Fruit fly (Drosophila melanogaster): ENCODE data around the gene Elp1.

DNA sequence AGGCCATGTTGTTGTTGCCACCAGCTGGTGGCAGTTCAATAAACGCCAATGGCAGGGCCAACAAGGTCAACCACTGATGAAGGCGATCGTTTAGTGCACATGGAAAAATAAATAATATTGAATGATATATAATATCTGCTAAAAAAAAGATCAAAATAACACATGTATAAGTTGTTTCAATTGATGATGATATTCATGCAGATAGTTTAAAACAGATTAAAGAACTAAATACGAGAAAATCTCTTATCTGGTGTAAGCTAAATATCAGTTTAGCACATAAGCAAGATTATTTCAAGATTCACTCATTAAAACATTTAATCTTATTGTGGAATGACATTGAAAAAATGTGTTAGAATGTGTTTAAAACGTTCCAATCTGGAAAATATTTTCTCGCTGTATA is 12.7 kb downstream of the Elp1 start:
- no peak for TF ChIP-seq Pif1B (GFP tag; optimal IDR thresholded peaks at IDR 0.05)
- no peak for TF ChIP-seq CG12605 (GFP tag; IDR thresholded peaks at IDR 0.05)
- TF ChIP-seq CG14655 (GFP tag; optimal IDR thresholded peaks at IDR 0.05) = no peak
- TF ChIP-seq Pif1A (GFP tag; optimal IDR thresholded peaks at IDR 0.05) = no peak
- TF ChIP-seq CG8159 (tag; optimal IDR thresholded peaks at IDR 0.05) = peak; percentile 44
- no peak for TF ChIP-seq CG34367 (tag; optimal IDR thresholded peaks at IDR 0.05)
- TF ChIP-seq EcR (GFP tag; optimal IDR thresholded peaks at IDR 0.05) = peak; percentile 63
- peak; percentile 30 for TF ChIP-seq CG9948 (tag; optimal IDR thresholded peaks at IDR 0.05)
- TF ChIP-seq CG32121 (GFP tag; IDR thresholded peaks at IDR 0.05) = no peak
- TF ChIP-seq CG17806 (tag; optimal IDR thresholded peaks at IDR 0.05) = peak; percentile 3
- peak; percentile 27 for TF ChIP-seq CG15710 (tag; optimal IDR thresholded peaks at IDR 0.05)
- TF ChIP-seq CG10348 (GFP tag; IDR thresholded peaks at IDR 0.05) = no peak
- TF ChIP-seq CG4496 (GFP tag; IDR thresholded peaks at IDR 0.05) = no peak
- TF ChIP-seq gl (tag; optimal IDR thresholded peaks at IDR 0.05) = no peak

All from whole organism, pupa.